Worm (Caenorhabditis elegans): ENCODE results near the gene rig-6.

rig-6 gene

DNA sequence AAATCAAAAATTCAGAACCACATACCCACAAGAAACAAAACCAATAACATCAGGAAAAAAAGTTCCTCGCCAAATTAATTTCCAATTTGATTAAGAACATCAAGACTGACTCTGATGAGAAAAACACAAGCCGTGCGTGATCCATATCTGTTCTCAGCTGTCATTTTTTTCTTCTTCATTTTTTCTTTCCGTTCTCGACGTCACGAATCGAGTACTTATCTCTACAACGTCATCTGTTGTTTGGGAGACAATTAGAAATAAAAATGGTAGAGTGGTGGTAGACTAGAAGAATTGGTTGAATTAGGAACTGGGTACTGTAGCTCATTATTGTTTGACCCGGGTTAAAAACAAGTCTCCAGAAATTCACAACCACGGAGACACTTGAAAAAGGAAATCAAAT lies 50.9 kb downstream of the rig-6 start:
- TF ChIP-seq bed-3 (GFP tag; optimal IDR thresholded peaks at IDR 0.05) (no peak), blmp-1 (tag; optimal IDR thresholded peaks at IDR 0.05) (no peak), nhr-2 (tag; optimal IDR thresholded peaks at IDR 0.05) (no peak), mls-2 (tag; optimal IDR thresholded peaks at IDR 0.05) (no peak), unc-120 (tag; optimal IDR thresholded peaks at IDR 0.05; ENCODE audit: poor library complexity, severe bottlenecking) (no peak), elt-1 (tag; optimal IDR thresholded peaks at IDR 0.05; ENCODE audit: borderline replicate concordance, insufficient read depth) (no peak), ceh-43 (GFP tag; optimal IDR thresholded peaks at IDR 0.05) (no peak), nhr-28 (tag; optimal IDR thresholded peaks at IDR 0.05) (no peak), zip-8 (tag; optimal IDR thresholded peaks at IDR 0.05) (no peak), tbx-8 (GFP tag; optimal IDR thresholded peaks at IDR 0.05) (no peak), ces-1 (GFP tag; optimal IDR thresholded peaks at IDR 0.05) (no peak), sptf-1 (tag; optimal IDR thresholded peaks at IDR 0.05) (no peak), sem-2 (GFP tag; optimal IDR thresholded peaks at IDR 0.05) (no peak), lin-32 (GFP tag; optimal IDR thresholded peaks at IDR 0.05) (no peak), cnd-1 (tag; optimal IDR thresholded peaks at IDR 0.05) (no peak)

DNA sequence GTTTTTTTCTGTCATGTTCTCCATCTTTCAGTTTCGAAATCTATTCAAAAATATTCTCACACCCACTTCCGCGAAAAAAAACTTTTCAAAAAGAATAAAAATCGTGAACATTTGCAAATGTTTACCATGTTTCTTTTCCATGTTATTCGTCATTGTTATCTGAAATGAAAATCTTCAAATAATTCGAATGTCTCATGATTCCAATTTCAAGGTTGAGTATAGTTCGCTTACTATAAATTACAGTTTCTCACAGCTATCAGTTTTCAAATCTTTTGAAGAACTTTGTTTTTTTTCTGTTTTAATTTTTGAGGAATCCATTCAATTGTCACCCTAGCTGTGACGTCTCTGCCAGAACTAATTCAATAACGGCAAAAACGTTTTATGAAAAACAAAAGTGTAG lies 52.1 kb downstream of the rig-6 start:
- TF ChIP-seq zip-8 (tag; optimal IDR thresholded peaks at IDR 0.05) = no peak
- no peak for TF ChIP-seq mab-5 (tag; optimal IDR thresholded peaks at IDR 0.05)
- TF ChIP-seq unc-120 (tag; optimal IDR thresholded peaks at IDR 0.05; ENCODE audit: poor library complexity, severe bottlenecking) = no peak
- no peak for TF ChIP-seq ceh-39 (tag; optimal IDR thresholded peaks at IDR 0.05)

DNA sequence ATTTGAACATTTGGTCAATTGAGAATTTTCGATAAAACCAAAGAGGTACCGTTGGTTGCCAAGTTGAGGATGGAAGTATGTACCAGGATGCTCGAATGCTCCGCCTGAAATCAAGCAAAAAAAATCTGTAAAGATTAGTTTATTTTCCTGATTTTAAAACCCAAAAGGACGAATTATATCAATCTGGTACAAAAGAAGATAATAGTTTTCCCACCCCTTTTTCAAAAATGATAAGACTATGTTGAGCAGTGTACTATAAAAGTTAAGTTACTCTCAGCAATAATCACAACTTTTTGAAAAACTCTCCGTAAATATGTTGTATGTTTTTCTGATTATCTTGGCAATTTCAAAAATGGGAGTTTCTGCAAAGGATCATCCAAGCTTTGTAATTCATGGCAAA lies 53.4 kb downstream of the rig-6 start, which contains the start of gene F26G1.3:
TSS of gene F26G1.3 (plus strand) at position 301 of the 400 bp plus-strand sequence.
- TF ChIP-seq bed-3 (GFP tag; optimal IDR thresholded peaks at IDR 0.05) (no peak), ham-2 (GFP tag; optimal IDR thresholded peaks at IDR 0.05) (no peak), nhr-76 (tag; optimal IDR thresholded peaks at IDR 0.05) (no peak), blmp-1 (tag; optimal IDR thresholded peaks at IDR 0.05) (no peak)

DNA sequence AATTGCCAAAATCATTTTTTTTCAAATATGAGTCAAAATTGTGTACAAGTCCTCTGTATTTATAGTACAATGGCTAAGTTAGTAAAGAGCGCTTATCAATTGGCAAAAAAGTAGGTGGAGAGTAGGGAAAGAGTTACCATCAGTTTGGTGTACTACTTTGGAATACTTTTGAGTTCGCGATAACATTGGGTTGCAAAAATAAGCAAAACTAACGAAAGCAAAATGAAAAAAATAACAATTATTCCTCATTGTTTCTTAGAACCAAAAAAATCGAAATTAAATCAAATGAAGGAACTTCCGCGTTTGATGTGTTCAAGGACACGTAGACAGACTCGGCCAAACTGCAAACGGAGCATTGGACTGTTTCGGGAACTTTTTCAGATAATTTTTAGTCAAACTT lies 55.1 kb downstream of the rig-6 start, which contains the start of gene C27D9.2:
TSS of gene C27D9.2 (minus strand) at position 101 of the 400 bp plus-strand sequence.
- TF ChIP-seq nhr-2 (tag; optimal IDR thresholded peaks at IDR 0.05) = no peak
- no peak for TF ChIP-seq ztf-11 (tag; optimal IDR thresholded peaks at IDR 0.05)
- TF ChIP-seq M03D4.4 (tag; optimal IDR thresholded peaks at IDR 0.05) = no peak
- TF ChIP-seq bed-3 (GFP tag; optimal IDR thresholded peaks at IDR 0.05) = no peak
- TF ChIP-seq nhr-76 (tag; optimal IDR thresholded peaks at IDR 0.05) = no peak
- no peak for TF ChIP-seq zip-8 (tag; optimal IDR thresholded peaks at IDR 0.05)
- TF ChIP-seq hlh-1 (tag; optimal IDR thresholded peaks at IDR 0.05) = no peak
- no peak for TF ChIP-seq mep-1 (tag; optimal IDR thresholded peaks at IDR 0.05)

DNA sequence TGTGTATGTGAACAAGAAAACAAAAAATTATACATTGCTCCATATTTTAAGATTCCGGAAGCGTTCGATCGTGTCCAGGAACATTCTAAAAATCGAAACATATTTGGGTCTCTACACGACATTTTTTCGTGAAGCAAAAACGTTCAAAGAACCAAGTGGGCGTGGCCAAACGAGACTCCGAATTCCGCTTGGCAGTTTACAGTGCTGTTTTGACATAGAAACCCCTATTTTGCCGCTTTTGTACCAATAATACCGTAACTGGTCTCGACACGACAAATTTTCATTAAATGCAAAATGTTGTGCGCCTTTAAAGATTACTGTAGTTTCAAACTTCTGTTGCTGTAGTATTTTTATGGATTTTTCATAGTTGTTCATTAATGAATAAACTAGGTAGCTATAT lies 56.2 kb downstream of the rig-6 start:
- TF ChIP-seq bed-3 (GFP tag; optimal IDR thresholded peaks at IDR 0.05) (no peak), ceh-39 (tag; optimal IDR thresholded peaks at IDR 0.05) (no peak), sptf-1 (tag; optimal IDR thresholded peaks at IDR 0.05) (no peak), nhr-76 (tag; optimal IDR thresholded peaks at IDR 0.05) (no peak), mls-2 (tag; optimal IDR thresholded peaks at IDR 0.05) (no peak), ham-2 (GFP tag; optimal IDR thresholded peaks at IDR 0.05) (no peak), lin-13 (tag; optimal IDR thresholded peaks at IDR 0.05) (no peak), ces-1 (GFP tag; optimal IDR thresholded peaks at IDR 0.05) (no peak), nhr-28 (tag; optimal IDR thresholded peaks at IDR 0.05) (no peak)

DNA sequence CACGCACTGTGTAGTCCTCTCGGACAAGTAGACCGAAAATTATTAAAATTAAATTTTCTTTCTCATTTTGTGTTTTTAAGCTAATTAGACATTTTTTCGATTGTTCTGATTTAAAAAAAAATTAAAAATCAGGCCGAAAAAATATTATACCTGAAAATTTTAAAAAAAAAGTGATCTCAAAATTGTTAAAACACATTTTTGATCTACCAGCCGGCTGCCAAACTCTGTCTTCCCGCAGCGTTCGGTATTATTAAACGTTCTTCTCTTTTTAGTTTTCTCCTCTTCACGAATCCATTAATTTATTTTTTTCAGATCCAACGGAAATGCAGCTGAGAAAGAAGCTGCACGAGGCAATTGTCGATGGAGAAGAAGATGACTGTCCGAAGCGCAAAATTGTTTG lies 58.8 kb downstream of the rig-6 start, which contains the start of gene C27D9.1:
TSS of gene C27D9.1 (plus strand) at position 281 of the 400 bp plus-strand sequence.
- TF ChIP-seq unc-62 (GFP tag; optimal IDR thresholded peaks at IDR 0.05) (no peak), cnd-1 (tag; optimal IDR thresholded peaks at IDR 0.05) (no peak), mls-2 (tag; optimal IDR thresholded peaks at IDR 0.05) (no peak), tbx-8 (GFP tag; optimal IDR thresholded peaks at IDR 0.05) (no peak), snpc-4 (tag; optimal IDR thresholded peaks at IDR 0.05) (no peak), mep-1 (tag; optimal IDR thresholded peaks at IDR 0.05) (no peak), blmp-1 (tag; optimal IDR thresholded peaks at IDR 0.05) (no peak), drap-1 (GFP tag; optimal IDR thresholded peaks at IDR 0.05) (no peak), ceh-39 (tag; optimal IDR thresholded peaks at IDR 0.05) (no peak), nhr-12 (tag; optimal IDR thresholded peaks at IDR 0.05) (no peak), ceh-83 (GFP tag; optimal IDR thresholded peaks at IDR 0.05) (no peak)
